Worm (Caenorhabditis elegans) whole organism, L1 larva: ENCODE measurements around the gene mog-4.

ENCODE experiments used
- C34B4.2 ChIP-seq: sonication (generic microtip); optimal IDR thresholded peaks from 2 replicates; lab custom pipeline; 2017; ENCODE audit warnings: mild to moderate bottlenecking, missing genetic modification characterization, missing compliant biosample characterization
- Y116A8C.19 ChIP-seq: sonication (generic microtip); optimal IDR thresholded peaks from 2 replicates; lab custom pipeline; 2016; ENCODE audit warnings: missing compliant biosample characterization, missing genetic modification characterization, borderline replicate concordance
- aha-1 ChIP-seq: fragments of 150-350 bp; optimal IDR thresholded peaks from 2 replicates; lab custom pipeline; 2014; ENCODE audit warnings: missing biosample characterization, missing genetic modification characterization
- alr-1 ChIP-seq: fragments of 200-800 bp; sonication (Bioruptor generic); optimal IDR thresholded peaks from 2 replicates; lab custom pipeline; 2018; ENCODE audit warnings: borderline replicate concordance, mild to moderate bottlenecking, missing genetic modification characterization, missing compliant biosample characterization
- aly-2 ChIP-seq: fragments of 150-350 bp; optimal IDR thresholded peaks from 2 replicates; lab custom pipeline; 2014; ENCODE audit warnings: missing biosample characterization, missing genetic modification characterization
- ama-1 ChIP-seq: fragments of 150-350 bp; optimal IDR thresholded peaks from 2 replicates; lab custom pipeline; 2014
- ceh-63 ChIP-seq: fragments of 200-800 bp; sonication (Bioruptor generic); optimal IDR thresholded peaks from 2 replicates; lab custom pipeline; 2018; ENCODE audit warnings: mild to moderate bottlenecking, missing genetic modification characterization, missing compliant biosample characterization
- ceh-88 ChIP-seq: fragments of 200-800 bp; sonication (Bioruptor generic); IDR thresholded peaks from 2 replicates; pipeline ENCODE4 v1.3.6; 2022; ENCODE audit warnings: missing genetic modification characterization, missing compliant biosample characterization
- ces-1 ChIP-seq: fragments of 150-350 bp; optimal IDR thresholded peaks from 2 replicates; lab custom pipeline; 2014; ENCODE audit warnings: missing biosample characterization, missing genetic modification reagents, missing genetic modification characterization
- efl-1 ChIP-seq, 4 experiments: fragments of 150-350 bp; optimal IDR thresholded peaks in 3 of 4; peaks in 1 of 4; 1 replicate in 1 of 4; 2 replicates in 3 of 4; lab custom pipeline; 2014; ENCODE audit warnings: missing biosample characterization in 2 of 4, missing genetic modification characterization in 2 of 4, missing genetic modification reagents in 2 of 4
- efl-3 ChIP-seq: fragments of 200-800 bp; sonication (Bioruptor generic); optimal IDR thresholded peaks from 2 replicates; lab custom pipeline; 2018; ENCODE audit warnings: mild to moderate bottlenecking, missing genetic modification characterization, missing compliant biosample characterization
- egl-13 ChIP-seq: sonication (generic microtip); optimal IDR thresholded peaks from 2 replicates; lab custom pipeline; 2016; ENCODE audit warnings: missing genotype, missing genetic modification reagents, missing genetic modification characterization, missing compliant biosample characterization
- egl-27 ChIP-seq, 2 experiments: fragments of 150-350 bp in 1 of 2; sonication (generic microtip); optimal IDR thresholded peaks; 3 replicates each; lab custom pipeline; 2017 to 2018; ENCODE audit warnings: missing biosample characterization in 2 of 2, missing genetic modification characterization in 2 of 2, missing genetic modification reagents in 2 of 2
- elt-2 ChIP-seq: sonication (generic microtip); optimal IDR thresholded peaks from 2 replicates; lab custom pipeline; 2016; ENCODE audit warnings: missing genetic modification characterization, mild to moderate bottlenecking, inconsistent platforms, missing compliant biosample characterization, missing genetic modification reagents
- elt-3 ChIP-seq, 6 experiments: fragments of 150-350 bp in 1 of 6; sonication (generic microtip); optimal IDR thresholded peaks; 2 replicates each; lab custom pipeline; 2017 to 2018; ENCODE audit warnings: missing biosample characterization in 6 of 6, missing genetic modification characterization in 6 of 6, inconsistent platforms in 1 of 6
- ets-5 ChIP-seq: fragments of 200-800 bp; sonication (Bioruptor generic); IDR thresholded peaks from 2 replicates; pipeline ENCODE4 v1.3.6; 2022; ENCODE audit warnings: missing genetic modification characterization, missing compliant biosample characterization
- fkh-4 ChIP-seq: sonication (generic microtip); optimal IDR thresholded peaks from 2 replicates; lab custom pipeline; 2016; ENCODE audit warnings: missing compliant biosample characterization, missing genetic modification characterization, borderline replicate concordance
- fkh-8 ChIP-seq: sonication (generic microtip); optimal IDR thresholded peaks from 2 replicates; lab custom pipeline; 2016; ENCODE audit warnings: mild to moderate bottlenecking, missing genetic modification characterization, missing compliant biosample characterization
- fos-1 ChIP-seq: fragments of 150-350 bp; optimal IDR thresholded peaks from 2 replicates; lab custom pipeline; 2014; ENCODE audit warnings: missing biosample characterization, missing genetic modification characterization
- hpl-2 ChIP-seq: fragments of 150-350 bp; optimal IDR thresholded peaks from 2 replicates; lab custom pipeline; 2014; ENCODE audit warnings: missing biosample characterization, missing genetic modification reagents, missing genetic modification characterization
- irx-1 ChIP-seq: sonication (generic microtip); optimal IDR thresholded peaks from 2 replicates; lab custom pipeline; 2016; ENCODE audit warnings: missing genetic modification characterization, missing compliant biosample characterization
- isw-1 ChIP-seq: fragments of 200-800 bp; sonication (Bioruptor generic); IDR thresholded peaks from 2 replicates; pipeline ENCODE4 v1.3.6; 2022; ENCODE audit warnings: missing genetic modification characterization, missing compliant biosample characterization
- jun-1 ChIP-seq: fragments of 150-350 bp; optimal IDR thresholded peaks from 2 replicates; lab custom pipeline; 2014; ENCODE audit warnings: missing biosample characterization, missing genetic modification reagents, missing genetic modification characterization
- lin-14 ChIP-seq: fragments of 200-800 bp; sonication (Bioruptor generic); optimal IDR thresholded peaks from 2 replicates; lab custom pipeline; 2018; ENCODE audit warnings: mild to moderate bottlenecking, missing genetic modification characterization, moderate library complexity, missing compliant biosample characterization
- lin-15B ChIP-seq: fragments of 150-350 bp; sonication (generic microtip); optimal IDR thresholded peaks from 3 replicates; lab custom pipeline; 2014; ENCODE audit warnings: missing biosample characterization, missing genetic modification characterization
- mab-9 ChIP-seq: fragments of 200-800 bp; sonication (Bioruptor generic); IDR thresholded peaks from 2 replicates; pipeline ENCODE4 v1.3.6; 2022; ENCODE audit warnings: missing genetic modification reagents, missing genetic modification characterization, missing compliant biosample characterization
- mep-1 ChIP-seq: fragments of 150-350 bp; optimal IDR thresholded peaks from 2 replicates; lab custom pipeline; 2014; ENCODE audit warnings: missing biosample characterization, missing genetic modification characterization
- nhr-11 ChIP-seq: fragments of 150-350 bp; optimal IDR thresholded peaks from 2 replicates; lab custom pipeline; 2014; ENCODE audit warnings: missing biosample characterization, missing genetic modification characterization
- nhr-12 ChIP-seq: sonication (generic microtip); optimal IDR thresholded peaks from 2 replicates; lab custom pipeline; 2017; ENCODE audit warnings: missing biosample characterization, missing genetic modification characterization
- nhr-19 ChIP-seq: fragments of 200-800 bp; sonication (Bioruptor generic); conservative IDR thresholded peaks from 2 replicates; pipeline ENCODE4 v1.3.6; 2022; ENCODE audit warnings: missing genetic modification characterization, missing compliant biosample characterization
- nhr-237 ChIP-seq: fragments of 150-350 bp; optimal IDR thresholded peaks from 2 replicates; lab custom pipeline; 2014; ENCODE audit warnings: missing biosample characterization, missing genetic modification characterization
- nhr-71 ChIP-seq: sonication (generic microtip); optimal IDR thresholded peaks from 2 replicates; lab custom pipeline; 2016; ENCODE audit warnings: mild to moderate bottlenecking, missing genetic modification characterization, moderate library complexity, missing compliant biosample characterization
- nhr-84 ChIP-seq: sonication (generic microtip); optimal IDR thresholded peaks from 2 replicates; lab custom pipeline; 2017; ENCODE audit warnings: missing biosample characterization, missing genetic modification characterization
- nhr-85 ChIP-seq: sonication (generic microtip); peaks from one replicate; lab custom pipeline; 2016; ENCODE audit warnings: missing genetic modification characterization, inconsistent platforms, missing compliant biosample characterization
- pag-3 ChIP-seq: sonication (generic microtip); optimal IDR thresholded peaks from 2 replicates; lab custom pipeline; 2017; ENCODE audit warnings: missing genetic modification characterization, mild to moderate bottlenecking, missing compliant biosample characterization, antibody characterized with exemption, borderline replicate concordance; ENCODE audit not compliant: insufficient read depth
- pax-3 ChIP-seq: fragments of 200-800 bp; sonication (Bioruptor generic); optimal IDR thresholded peaks from 2 replicates; lab custom pipeline; 2018; ENCODE audit warnings: mild to moderate bottlenecking, missing genetic modification characterization, moderate library complexity, missing compliant biosample characterization
- pqm-1 ChIP-seq: sonication (generic microtip); optimal IDR thresholded peaks from 3 replicates; lab custom pipeline; 2017; ENCODE audit warnings: missing biosample characterization, missing genetic modification characterization
- rnt-1 ChIP-seq: sonication (generic microtip); optimal IDR thresholded peaks from 2 replicates; lab custom pipeline; 2016; ENCODE audit warnings: mild to moderate bottlenecking, missing genetic modification characterization, moderate library complexity, missing compliant biosample characterization
- sox-4 ChIP-seq: sonication (generic microtip); optimal IDR thresholded peaks from 2 replicates; lab custom pipeline; 2016; ENCODE audit warnings: missing genetic modification characterization, missing compliant biosample characterization
- unc-130 ChIP-seq: fragments of 150-350 bp; optimal IDR thresholded peaks from 2 replicates; lab custom pipeline; 2017; ENCODE audit warnings: missing biosample characterization, missing genetic modification characterization, inconsistent platforms
- unc-62 ChIP-seq: fragments of 150-350 bp; optimal IDR thresholded peaks from 2 replicates; lab custom pipeline; 2014; ENCODE audit warnings: missing biosample characterization, missing genetic modification reagents, missing genetic modification characterization
- unc-98 ChIP-seq: fragments of 200-800 bp; sonication (Bioruptor generic); IDR thresholded peaks from 2 replicates; pipeline ENCODE4 v1.3.6; 2022; ENCODE audit warnings: missing genetic modification characterization, missing compliant biosample characterization
- vab-15 ChIP-seq: sonication (generic microtip); optimal IDR thresholded peaks from 2 replicates; lab custom pipeline; 2017; ENCODE audit warnings: missing genotype, mild to moderate bottlenecking, missing genetic modification characterization, missing compliant biosample characterization
- ztf-4 ChIP-seq: fragments of 150-350 bp; optimal IDR thresholded peaks from 2 replicates; lab custom pipeline; 2014; ENCODE audit warnings: missing biosample characterization, missing genetic modification characterization

The mog-4 gene

ce11 chrII:14598367-14598766 lies 37.0 kb upstream of the mog-4 start (continued):
- no peak for TF ChIP-seq ceh-88 (GFP tag; lab: Robert Waterston, UW)
- no peak for TF ChIP-seq pax-3 (tag; lab: Kevin White, UChicago)
- TF ChIP-seq irx-1, result peak; percentile 17
- TF ChIP-seq fkh-8 (tag; lab: Kevin White, UChicago), result peak; percentile 73
- no peak for TF ChIP-seq ets-5 (GFP tag; lab: Robert Waterston, UW)
- no peak for TF ChIP-seq C34B4.2 (tag; lab: Kevin White, UChicago)
- TF ChIP-seq rnt-1 (tag; lab: Kevin White, UChicago), result peak; percentile 82
- TF ChIP-seq vab-15 (tag; lab: Kevin White, UChicago), result no peak
- TF ChIP-seq egl-13 (tag; lab: Kevin White, UChicago), result no peak
- TF ChIP-seq pqm-1 (tag; lab: Kevin White, UChicago), result no peak
- TF ChIP-seq fos-1 (tag; lab: Kevin White, UChicago), result no peak
- no peak for TF ChIP-seq nhr-84
- TF ChIP-seq ztf-4 (tag; lab: Kevin White, UChicago), result peak; percentile 69
- peak; percentile 77 for TF ChIP-seq elt-2
- TF ChIP-seq pag-3 (tag; lab: Kevin White, UChicago), result no peak
- TF ChIP-seq jun-1 (tag; lab: Kevin White, UChicago), result peak; percentile 25
- TF ChIP-seq hpl-2, result no peak
- TF ChIP-seq lin-15B (tag; lab: Kevin White, UChicago), result no peak
- no peak for TF ChIP-seq aha-1
- TF ChIP-seq nhr-237 (tag; lab: Kevin White, UChicago), result no peak
- no peak; the same call in 1 of the 2 replicates for TF ChIP-seq isw-1 (GFP tag; lab: Robert Waterston, UW)
- TF ChIP-seq egl-27 (tag; optimal IDR thresholded peaks at IDR 0.05; lab: Kevin White, UChicago), result peak in 1 of 2 experiments; percentile 10
- peak; percentile 95 for TF ChIP-seq nhr-71 (tag; lab: Kevin White, UChicago)
- TF ChIP-seq efl-3 (GFP tag; lab: Kevin White, UChicago), result no peak
- TF ChIP-seq fkh-4 (tag; lab: Kevin White, UChicago), result no peak
- peak; percentile 73 for TF ChIP-seq nhr-11 (tag; lab: Kevin White, UChicago)
- peak; percentile 32 for TF ChIP-seq ama-1 (lab: Kevin White, UChicago)
- no peak for TF ChIP-seq unc-98
- no peak for TF ChIP-seq unc-62 (GFP tag; lab: Kevin White, UChicago)
- TF ChIP-seq ceh-63, result no peak
- no peak for TF ChIP-seq sox-4 (tag; lab: Kevin White, UChicago)
- no peak for TF ChIP-seq nhr-12 (tag; lab: Kevin White, UChicago)
- no peak for TF ChIP-seq ces-1 (GFP tag; lab: Kevin White, UChicago)
- TF ChIP-seq unc-130, result peak; percentile 61
- TF ChIP-seq lin-14 (GFP tag; lab: Kevin White, UChicago), result peak; percentile 87
- no peak for TF ChIP-seq mab-9
- no peak for TF ChIP-seq alr-1 (tag; lab: Kevin White, UChicago)
- peak; percentile 67 for TF ChIP-seq nhr-85 (tag; lab: Kevin White, UChicago)
- peak; percentile 73 for TF ChIP-seq mep-1 (tag; lab: Kevin White, UChicago)
- TF ChIP-seq nhr-19 (GFP tag; lab: Robert Waterston, UW), result peak; percentile 83

DNA sequence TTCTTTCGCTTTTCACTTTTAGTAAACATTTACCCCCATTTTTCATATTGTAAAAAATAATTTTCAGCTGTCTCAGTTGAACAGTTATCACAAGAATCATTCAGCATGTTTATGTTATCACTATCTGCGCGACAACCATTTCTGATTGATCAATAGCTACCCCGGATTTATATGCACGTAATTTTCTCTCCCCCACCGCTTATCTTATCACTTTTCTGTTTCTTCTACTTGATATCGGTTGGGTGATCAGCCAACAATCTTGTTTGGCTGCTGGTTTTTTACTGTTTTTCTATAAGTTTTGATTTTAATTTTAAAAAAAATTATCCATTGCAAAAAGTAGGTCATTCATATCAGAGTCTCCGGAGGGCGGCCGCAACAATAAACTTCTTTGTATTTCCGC lies 36.4 kb upstream of the mog-4 start:
- no peak for TF ChIP-seq mep-1 (tag; lab: Kevin White, UChicago)
- no peak for TF ChIP-seq aly-2
- peak; percentile 37 to 97 (median 69) for TF ChIP-seq elt-3 (tag; optimal IDR thresholded peaks at IDR 0.05; lab: Kevin White, UChicago)
- no peak for TF ChIP-seq efl-1 (optimal IDR thresholded peaks at IDR 0.05; lab: Kevin White, UChicago)
- no peak for TF ChIP-seq efl-1 (GFP tag; optimal IDR thresholded peaks at IDR 0.05 in 1 of 2; lab: Kevin White, UChicago)
- peak; percentile 44 for TF ChIP-seq nhr-85 (tag; lab: Kevin White, UChicago)
- TF ChIP-seq Y116A8C.19 (tag; lab: Kevin White, UChicago), result no peak
- no peak for TF ChIP-seq fkh-8 (tag; lab: Kevin White, UChicago)
- no peak for TF ChIP-seq egl-13 (tag; lab: Kevin White, UChicago)
- no peak for TF ChIP-seq mab-9
